Fruit fly (Drosophila melanogaster) Kc167 (cell line): ENCODE results near the gene CG15597.

ENCODE experiments used
- Sin3A ChIP-seq: fragments of >200 bp; optimal IDR thresholded peaks from 2 replicates; lab custom pipeline; 2018; ENCODE audit warnings: missing external identifiers
- h ChIP-seq: fragments of >200 bp; optimal IDR thresholded peaks from 3 replicates; lab custom pipeline; 2018; ENCODE audit warnings: missing external identifiers
- insv ChIP-seq: fragments of >200 bp; optimal IDR thresholded peaks from 3 replicates; lab custom pipeline; 2018; ENCODE audit warnings: missing external identifiers
- psq ChIP-seq: fragments of >200 bp; optimal IDR thresholded peaks from 2 replicates; lab custom pipeline; 2017; ENCODE audit warnings: missing external identifiers
- ttk ChIP-seq: sonication (Bioruptor generic); optimal IDR thresholded peaks from 2 replicates; lab custom pipeline; 2017; ENCODE audit warnings: missing external identifiers

DNA sequence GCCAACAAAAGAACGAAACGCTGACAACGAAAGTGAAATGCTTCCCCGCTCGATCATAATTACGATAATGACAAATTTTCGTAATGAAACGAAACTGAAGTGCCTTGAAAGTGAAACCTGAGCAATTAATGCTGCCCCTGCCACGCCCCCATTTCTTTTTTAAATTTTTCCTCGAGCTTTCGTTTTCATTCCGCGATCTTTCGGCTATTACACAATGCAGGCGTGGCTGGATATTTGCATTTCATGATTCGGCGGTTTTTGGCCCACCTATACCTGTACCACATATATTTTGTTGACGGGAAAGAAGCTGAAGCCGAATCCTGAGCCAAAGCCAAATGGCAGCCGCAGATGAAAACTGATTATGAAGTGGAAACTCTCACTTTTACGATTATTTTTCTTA lies 44.7 kb downstream of the CG15597 start:
- TF ChIP-seq h (lab: Kevin White, UChicago): no peak
- TF ChIP-seq insv (lab: Kevin White, UChicago): no peak
- no peak for TF ChIP-seq psq (lab: Kevin White, UChicago)
- no peak for TF ChIP-seq ttk
- no peak for TF ChIP-seq Sin3A (lab: Kevin White, UChicago)
